Worm (Caenorhabditis elegans) whole organism, L4/young adult: ENCODE data around the gene F23H12.3.

ENCODE experiments used
- W03F9.2 ChIP-seq: fragments of 150-350 bp; optimal IDR thresholded peaks from 2 replicates; lab custom pipeline; 2014; ENCODE audit warnings: missing biosample characterization, missing genetic modification characterization
- dao-5 ChIP-seq: sonication (generic microtip); optimal IDR thresholded peaks from 2 replicates; lab custom pipeline; 2016; ENCODE audit warnings: missing genotype, missing genetic modification characterization, moderate library complexity, missing compliant biosample characterization
- him-1 ChIP-seq: sonication (generic microtip); optimal IDR thresholded peaks from 2 replicates; lab custom pipeline; 2016; ENCODE audit warnings: missing genotype, missing genetic modification reagents, missing genetic modification characterization, missing compliant biosample characterization

The F23H12.3 gene

DNA sequence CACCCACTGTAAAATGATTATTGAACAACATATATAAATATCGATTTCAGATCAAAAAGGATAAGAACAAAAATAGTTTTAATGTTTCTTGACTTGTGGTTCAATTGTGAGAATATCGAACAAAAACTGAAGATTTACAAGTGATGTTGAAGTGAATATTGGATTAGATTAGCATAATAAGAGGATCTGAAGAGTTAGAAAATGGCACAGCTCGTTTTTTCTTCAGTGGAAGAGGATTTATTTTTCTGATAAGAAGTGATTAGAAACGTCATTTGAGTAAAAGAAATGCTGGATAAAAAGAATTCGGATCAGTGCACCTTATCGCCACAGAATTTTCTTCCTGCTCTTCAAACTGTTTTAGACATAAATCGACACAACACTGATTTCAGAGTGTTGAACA is 50.8 kb downstream of the F23H12.3 start, which contains the start of gene twk-14:
Gene twk-14 (minus strand): TSS at position 8 of the 400 bp plus-strand sequence.
- no peak for TF ChIP-seq dao-5 (tag; lab: Kevin White, UChicago)

DNA sequence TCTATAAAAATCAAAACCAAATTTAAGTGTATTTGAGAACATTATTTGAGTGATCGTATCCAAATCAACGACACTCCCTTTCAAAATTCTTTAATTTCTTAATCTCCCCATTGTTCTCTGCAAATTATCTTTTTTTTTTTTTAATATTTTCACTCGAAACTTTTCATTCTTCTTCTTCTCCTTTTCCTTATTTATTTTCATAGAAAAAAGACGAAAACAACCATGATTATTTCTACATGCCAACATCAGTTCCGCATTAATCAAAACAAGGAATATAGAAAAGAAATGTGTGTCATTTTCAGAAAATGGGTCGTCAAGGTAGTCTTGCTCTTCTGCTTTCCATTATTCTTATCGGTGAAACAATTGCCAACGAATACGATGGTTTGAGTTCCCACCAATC is 52.6 kb downstream of the F23H12.3 start, which contains the start of gene K01D12.5:
Gene K01D12.5 (plus strand): TSS at position 301 of the 400 bp plus-strand sequence.
- TF ChIP-seq dao-5 (tag; lab: Kevin White, UChicago) (no peak), W03F9.2 (tag; lab: Kevin White, UChicago) (no peak), him-1 (tag; lab: Kevin White, UChicago) (no peak)
